Fruit fly (Drosophila melanogaster): ENCODE data around the gene Phae1.

Gene Phae1

DNA sequence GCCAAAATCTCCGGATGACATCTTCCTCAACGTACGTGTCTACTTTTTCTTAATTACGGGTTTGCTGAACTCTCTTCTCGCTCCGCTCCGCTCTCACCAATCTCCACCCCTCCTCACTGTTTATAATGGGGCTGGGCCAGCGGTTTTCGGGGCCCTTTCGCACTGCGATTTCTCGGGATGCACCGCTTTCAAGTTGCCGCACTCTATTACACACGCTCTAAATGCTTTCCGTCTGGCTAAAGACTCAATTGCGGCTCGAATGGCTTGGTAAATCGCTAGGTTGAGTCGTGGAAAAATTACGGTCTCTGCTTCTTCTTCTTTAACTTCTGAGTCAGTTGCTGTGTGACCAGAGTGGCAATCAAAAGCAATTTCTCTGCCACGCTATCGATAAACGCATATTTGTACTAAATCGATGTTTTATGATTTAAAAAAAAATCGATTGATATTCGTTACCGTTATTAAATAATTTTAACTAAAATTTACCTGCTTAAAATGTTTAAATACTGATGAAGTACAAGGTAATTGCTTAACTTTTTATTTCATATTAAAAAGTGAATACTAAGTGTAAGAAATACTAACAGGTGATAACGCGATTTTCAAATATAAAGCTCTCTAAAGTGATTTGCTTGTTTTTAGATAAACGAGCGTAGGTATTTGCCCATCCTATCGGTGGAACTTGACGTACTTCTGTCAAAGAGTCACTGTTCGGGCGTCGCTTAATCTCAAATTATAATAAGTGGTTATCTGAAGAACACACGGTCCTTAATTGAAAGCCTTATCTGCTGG is at the start of gene Phae1, which contains the start of gene Rab6:
Gene Phae1 (plus strand): TSS at position 639 of the 786 bp plus-strand sequence.
Gene Rab6 (minus strand): TSS at position 338 of the 786 bp plus-strand sequence.
- TF ChIP-seq CG11617 (GFP tag; optimal IDR thresholded peaks at IDR 0.05) (no peak), ovo (GFP tag; optimal IDR thresholded peaks at IDR 0.05) (no peak), kay (GFP tag; ENCODE audit: borderline replicate concordance) (peak; percentile 95), cnc (optimal IDR thresholded peaks at IDR 0.05) (no peak), Crg-1 (GFP tag; optimal IDR thresholded peaks at IDR 0.05) (no peak), CG1620 (GFP tag; optimal IDR thresholded peaks at IDR 0.05) (no peak), Hr96 (GFP tag; optimal IDR thresholded peaks at IDR 0.05) (no peak), bab1 (GFP tag; optimal IDR thresholded peaks at IDR 0.05) (peak; percentile 50), cic (GFP tag; optimal IDR thresholded peaks at IDR 0.05) (no peak), Mnt (GFP tag; optimal IDR thresholded peaks at IDR 0.05) (no peak), toe (GFP tag; optimal IDR thresholded peaks at IDR 0.05) (no peak), CG14711 (tag; optimal IDR thresholded peaks at IDR 0.05) (no peak), pad (GFP tag; optimal IDR thresholded peaks at IDR 0.05) (peak; percentile 47), CG7101 (tag; optimal IDR thresholded peaks at IDR 0.05) (peak; percentile 3), tj (GFP tag; optimal IDR thresholded peaks at IDR 0.05) (peak; percentile 17), Clk (GFP tag; optimal IDR thresholded peaks at IDR 0.05) (no peak), CG33017 (tag; optimal IDR thresholded peaks at IDR 0.05) (no peak)

DNA sequence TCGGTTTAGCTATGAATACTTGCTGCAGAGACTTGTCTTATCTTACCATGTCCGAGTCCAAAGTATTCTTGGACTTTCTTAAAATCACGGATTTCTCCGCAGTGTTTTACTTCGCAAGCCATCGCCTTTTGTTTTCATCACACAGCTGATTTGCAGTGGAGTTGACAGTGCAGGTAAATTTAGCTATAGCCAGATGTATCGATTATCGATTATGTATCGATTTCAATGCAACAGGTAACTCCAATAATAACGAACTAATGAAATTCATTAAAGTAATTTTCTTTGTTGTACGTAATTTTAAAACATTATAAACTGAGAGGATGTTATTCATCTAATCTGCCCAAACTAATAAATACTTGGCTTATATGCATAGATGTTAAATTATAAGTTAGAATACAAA is 46.2 kb upstream of the Phae1 start, which contains the start of gene Rab3-GAP:
Gene Rab3-GAP (minus strand): TSS at position 150 of the 400 bp plus-strand sequence.
- TF ChIP-seq kay (GFP tag; ENCODE audit: borderline replicate concordance) (no peak), cnc (optimal IDR thresholded peaks at IDR 0.05) (no peak), CG7045 (GFP tag; optimal IDR thresholded peaks at IDR 0.05) (no peak), tj (GFP tag; optimal IDR thresholded peaks at IDR 0.05) (no peak), bab1 (GFP tag; optimal IDR thresholded peaks at IDR 0.05) (peak; percentile 47), CG14711 (tag; optimal IDR thresholded peaks at IDR 0.05) (peak; percentile 29), CG11617 (GFP tag; optimal IDR thresholded peaks at IDR 0.05) (peak; percentile 20), Hr96 (GFP tag; optimal IDR thresholded peaks at IDR 0.05) (no peak), pad (GFP tag; optimal IDR thresholded peaks at IDR 0.05) (no peak), CG7101 (tag; optimal IDR thresholded peaks at IDR 0.05) (peak; percentile 13)

DNA sequence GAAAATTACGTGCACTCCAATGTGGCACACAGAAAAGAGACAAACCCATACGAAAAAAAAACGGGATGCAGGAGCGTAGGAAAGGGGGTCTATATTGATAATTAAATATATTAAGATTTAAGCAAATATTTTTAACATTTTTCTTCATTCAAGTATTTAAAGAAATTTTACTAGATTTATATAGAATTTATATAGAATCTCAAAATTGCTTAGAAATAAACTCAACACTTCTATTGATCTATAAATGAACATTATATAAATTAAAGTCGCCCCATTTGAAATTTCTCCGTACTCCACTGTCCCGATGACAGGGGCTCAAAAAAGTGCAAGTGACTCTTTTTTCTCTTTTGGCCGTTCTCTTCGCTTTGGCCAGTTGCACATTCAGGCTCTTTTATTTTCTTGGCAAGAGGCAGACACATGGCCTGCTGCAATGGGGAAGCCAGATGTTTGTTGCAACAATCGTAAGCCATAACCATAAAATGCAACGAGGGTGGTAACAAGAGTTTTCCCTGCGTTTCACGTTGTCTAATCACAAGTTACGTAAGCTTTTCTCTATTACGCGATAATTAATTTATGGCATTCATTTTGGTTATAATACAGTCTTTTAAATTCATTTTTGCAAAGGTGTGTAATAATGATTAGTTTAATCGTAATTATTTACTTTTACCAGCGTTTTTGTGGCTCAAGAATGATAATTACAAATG is 43.4 kb upstream of the Phae1 start:
- TF ChIP-seq Hr96 (GFP tag; optimal IDR thresholded peaks at IDR 0.05) (no peak), pad (GFP tag; optimal IDR thresholded peaks at IDR 0.05) (no peak), CG11617 (GFP tag; optimal IDR thresholded peaks at IDR 0.05) (peak; percentile 29), Mnt (GFP tag; optimal IDR thresholded peaks at IDR 0.05) (no peak), cnc (optimal IDR thresholded peaks at IDR 0.05) (no peak), CG12768 (GFP tag; optimal IDR thresholded peaks at IDR 0.05) (peak; percentile 15), Clk (GFP tag; optimal IDR thresholded peaks at IDR 0.05) (no peak), CG7045 (GFP tag; optimal IDR thresholded peaks at IDR 0.05) (peak; percentile 19), tj (GFP tag; optimal IDR thresholded peaks at IDR 0.05) (no peak), bab1 (GFP tag; optimal IDR thresholded peaks at IDR 0.05) (no peak), CG1620 (GFP tag; optimal IDR thresholded peaks at IDR 0.05) (no peak), CG5204 (GFP tag; optimal IDR thresholded peaks at IDR 0.05) (no peak), CG33017 (tag; optimal IDR thresholded peaks at IDR 0.05) (peak; percentile 64), ovo (GFP tag; optimal IDR thresholded peaks at IDR 0.05) (no peak), toe (GFP tag; optimal IDR thresholded peaks at IDR 0.05) (no peak), kay (GFP tag; ENCODE audit: borderline replicate concordance) (no peak), CG7101 (tag; optimal IDR thresholded peaks at IDR 0.05) (peak; percentile 51), CG14711 (tag; optimal IDR thresholded peaks at IDR 0.05) (peak; percentile 34), Crg-1 (GFP tag; optimal IDR thresholded peaks at IDR 0.05) (no peak), cic (GFP tag; optimal IDR thresholded peaks at IDR 0.05) (no peak)

DNA sequence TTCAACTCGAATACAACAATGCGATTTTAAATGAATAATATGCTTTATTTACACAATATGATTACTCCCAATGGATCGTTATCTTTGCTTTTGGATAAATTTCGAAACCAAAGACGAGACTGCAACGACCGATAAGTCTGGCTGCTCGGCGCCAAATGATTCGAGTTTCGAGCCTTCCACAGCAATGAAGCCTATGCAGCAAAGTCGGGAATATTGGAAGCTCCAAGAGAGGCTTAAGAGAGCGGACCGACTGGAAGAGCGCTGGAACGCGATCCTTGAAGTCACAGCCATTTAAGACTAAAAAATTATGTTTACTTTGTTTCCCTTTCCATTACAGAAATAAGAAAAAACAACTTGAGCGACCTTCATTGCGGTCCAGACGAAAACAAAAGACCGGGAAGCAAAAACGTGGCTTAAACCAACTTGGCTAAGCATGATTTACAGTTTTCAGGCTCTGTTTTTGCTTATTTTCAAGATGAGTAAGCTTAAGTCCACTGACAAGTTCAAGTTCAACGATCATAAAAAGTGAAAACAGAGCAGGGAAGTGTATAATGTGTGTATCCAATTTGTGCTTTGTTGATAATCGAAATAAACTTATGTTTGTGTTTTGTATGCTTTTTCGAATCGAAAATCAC is 42.5 kb upstream of the Phae1 start, which contains the start of gene firl:
Gene firl (minus strand): TSS at position 159 of the 635 bp plus-strand sequence.
- TF ChIP-seq CG1620 (GFP tag; optimal IDR thresholded peaks at IDR 0.05) (no peak), bab1 (GFP tag; optimal IDR thresholded peaks at IDR 0.05) (no peak), CG5204 (GFP tag; optimal IDR thresholded peaks at IDR 0.05) (no peak), cnc (optimal IDR thresholded peaks at IDR 0.05) (no peak), CG11617 (GFP tag; optimal IDR thresholded peaks at IDR 0.05) (no peak), pad (GFP tag; optimal IDR thresholded peaks at IDR 0.05) (no peak), Clk (GFP tag; optimal IDR thresholded peaks at IDR 0.05) (no peak), CG14711 (tag; optimal IDR thresholded peaks at IDR 0.05) (no peak), CG7045 (GFP tag; optimal IDR thresholded peaks at IDR 0.05) (no peak)

DNA sequence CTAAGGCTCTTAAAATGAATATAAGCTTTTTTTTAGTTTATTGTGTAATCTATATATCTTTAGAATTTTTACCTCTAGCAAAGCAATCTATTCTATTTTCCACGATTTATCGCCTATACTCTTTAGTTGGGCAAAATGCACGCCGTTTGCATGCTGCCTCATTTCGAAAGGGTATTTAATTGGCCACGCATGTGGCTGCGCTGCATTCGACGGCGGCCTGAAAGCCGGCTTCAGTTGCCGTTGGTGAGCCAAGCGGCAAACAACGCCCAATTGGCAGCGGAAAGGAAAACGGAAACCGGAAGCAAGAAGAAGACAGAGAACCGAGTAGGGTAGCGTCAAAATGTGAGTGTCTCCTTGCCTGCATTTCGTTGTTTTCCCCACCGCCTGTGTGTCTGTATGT is 33.4 kb upstream of the Phae1 start, which contains the start of gene CG14947:
Gene CG14947 (plus strand): TSS at position 251 of the 400 bp plus-strand sequence.
- TF ChIP-seq kay (GFP tag; ENCODE audit: borderline replicate concordance) (no peak), ovo (GFP tag; optimal IDR thresholded peaks at IDR 0.05) (no peak), CG5204 (GFP tag; optimal IDR thresholded peaks at IDR 0.05) (no peak), CG7101 (tag; optimal IDR thresholded peaks at IDR 0.05) (no peak), CG12768 (GFP tag; optimal IDR thresholded peaks at IDR 0.05) (no peak), cic (GFP tag; optimal IDR thresholded peaks at IDR 0.05) (no peak)
